Worm (Caenorhabditis elegans) whole organism, young adult: ENCODE measurements around the gene pcp-1.

Experiments
- B0035.1 ChIP-seq: sonication (generic microtip); optimal IDR thresholded peaks from 2 replicates; lab custom pipeline; 2016; ENCODE audit warnings: missing genetic modification characterization, mild to moderate bottlenecking, missing compliant biosample characterization, missing genotype, missing genetic modification reagents
- D2030.7 ChIP-seq: fragments of 200-800 bp; sonication (Bioruptor generic); IDR thresholded peaks from 2 replicates; pipeline ENCODE4 v1.3.6; 2022; ENCODE audit warnings: missing genetic modification reagents, missing genetic modification characterization, missing compliant biosample characterization
- F10E7.11 ChIP-seq: sonication (generic microtip); optimal IDR thresholded peaks from 2 replicates; lab custom pipeline; 2017; ENCODE audit warnings: mild to moderate bottlenecking, missing genetic modification characterization, moderate library complexity, missing compliant biosample characterization
- F57C9.4 ChIP-seq: sonication (generic microtip); optimal IDR thresholded peaks from 2 replicates; lab custom pipeline; 2017; ENCODE audit warnings: mild to moderate bottlenecking, missing genetic modification characterization, missing compliant biosample characterization
- T26A5.8 ChIP-seq: sonication (generic microtip); optimal IDR thresholded peaks from 2 replicates; lab custom pipeline; 2016; ENCODE audit warnings: missing genetic modification characterization, missing compliant biosample characterization
- Y53F4B.3 ChIP-seq: fragments of 200-800 bp; sonication (Bioruptor generic); IDR thresholded peaks from 2 replicates; pipeline ENCODE4 v1.3.6; 2022; ENCODE audit warnings: missing genetic modification reagents, missing genetic modification characterization, missing compliant biosample characterization
- ZK185.1 ChIP-seq: sonication (generic microtip); optimal IDR thresholded peaks from 2 replicates; lab custom pipeline; 2016; ENCODE audit warnings: mild to moderate bottlenecking, missing genetic modification characterization, missing compliant biosample characterization; ENCODE audit not compliant: poor library complexity, severe bottlenecking
- aptf-2 ChIP-seq: fragments of 200-800 bp; sonication (Bioruptor generic); conservative IDR thresholded peaks from 2 replicates; pipeline ENCODE4 v1.3.6; 2022; ENCODE audit warnings: missing genetic modification reagents, missing genetic modification characterization, missing compliant biosample characterization
- aptf-3 ChIP-seq: fragments of 200-800 bp; sonication (Bioruptor generic); IDR thresholded peaks from 2 replicates; pipeline ENCODE4 v1.3.6; 2022; ENCODE audit warnings: missing genetic modification characterization, missing compliant biosample characterization
- attf-5 ChIP-seq: fragments of 200-800 bp; sonication (Bioruptor generic); optimal IDR thresholded peaks from 2 replicates; lab custom pipeline; 2018; ENCODE audit warnings: mild to moderate bottlenecking, missing genetic modification characterization, missing compliant biosample characterization
- ccch-3 ChIP-seq: fragments of 200-800 bp; sonication (Bioruptor generic); optimal IDR thresholded peaks from 2 replicates; lab custom pipeline; 2018; ENCODE audit warnings: mild to moderate bottlenecking, missing genetic modification characterization, missing compliant biosample characterization
- cebp-1 ChIP-seq, 2 experiments: fragments of 200-800 bp in 1 of 2; sonication (Bioruptor generic) in 1 of 2; sonication (generic microtip) in 1 of 2; IDR thresholded peaks in 1 of 2; optimal IDR thresholded peaks in 1 of 2; 2 replicates each; pipeline versions ENCODE4 v1.3.6 to Lab custom; 2017 to 2022; ENCODE audit warnings: missing compliant biosample characterization in 2 of 2, missing genetic modification characterization in 2 of 2, mild to moderate bottlenecking in 1 of 2, missing genetic modification reagents in 1 of 2, moderate library complexity in 1 of 2
- cebp-2 ChIP-seq: fragments of 200-800 bp; sonication (Bioruptor generic); IDR thresholded peaks from 2 replicates; pipeline ENCODE4 v1.3.6; 2022; ENCODE audit warnings: missing genetic modification characterization, missing compliant biosample characterization
- ceh-100 ChIP-seq: fragments of 200-800 bp; sonication (Bioruptor generic); IDR thresholded peaks from 2 replicates; pipeline ENCODE4 v1.3.6; 2022; ENCODE audit warnings: missing genetic modification reagents, missing genetic modification characterization, missing compliant biosample characterization
- ceh-40 ChIP-seq: fragments of 200-800 bp; sonication (Bioruptor generic); IDR thresholded peaks from 2 replicates; pipeline ENCODE4 v1.3.6; 2022; ENCODE audit warnings: missing genetic modification characterization, missing compliant biosample characterization
- ceh-91 ChIP-seq: fragments of 200-800 bp; sonication (Bioruptor generic); IDR thresholded peaks from 2 replicates; pipeline ENCODE4 v1.3.6; 2022; ENCODE audit warnings: missing genetic modification reagents, missing genetic modification characterization, missing compliant biosample characterization
- chd-7 ChIP-seq: sonication (generic microtip); optimal IDR thresholded peaks from 2 replicates; lab custom pipeline; 2016; ENCODE audit warnings: mild to moderate bottlenecking, missing genetic modification characterization, moderate library complexity, missing compliant biosample characterization
- die-1 ChIP-seq: sonication (generic microtip); optimal IDR thresholded peaks from 2 replicates; lab custom pipeline; 2016; ENCODE audit warnings: missing genotype, mild to moderate bottlenecking, missing genetic modification characterization, missing compliant biosample characterization
- gei-17 ChIP-seq: fragments of 200-800 bp; sonication (Bioruptor generic); optimal IDR thresholded peaks from 2 replicates; lab custom pipeline; 2018; ENCODE audit warnings: mild to moderate bottlenecking, missing genetic modification characterization, missing compliant biosample characterization
- hlh-26 ChIP-seq: fragments of 200-800 bp; sonication (Bioruptor generic); conservative IDR thresholded peaks from 2 replicates; pipeline ENCODE4 v1.3.6; 2022; ENCODE audit warnings: missing genetic modification reagents, missing genetic modification characterization, missing compliant biosample characterization
- hmg-1.2 ChIP-seq: fragments of 200-800 bp; sonication (Bioruptor generic); IDR thresholded peaks from 2 replicates; pipeline ENCODE4 v1.3.6; 2022; ENCODE audit warnings: missing genetic modification reagents, missing genetic modification characterization, missing compliant biosample characterization
- hmg-20 ChIP-seq: fragments of 200-800 bp; sonication (Bioruptor generic); IDR thresholded peaks from 2 replicates; pipeline ENCODE4 v1.3.6; 2022; ENCODE audit warnings: missing genetic modification reagents, missing genetic modification characterization, missing compliant biosample characterization
- hsf-1 ChIP-seq: fragments of 200-800 bp; sonication (Bioruptor generic); IDR thresholded peaks from 2 replicates; pipeline ENCODE4 v1.3.6; 2022; ENCODE audit warnings: missing genetic modification reagents, missing genetic modification characterization, missing compliant biosample characterization
- let-526 ChIP-seq: fragments of 200-800 bp; sonication (Bioruptor generic); IDR thresholded peaks from 2 replicates; pipeline ENCODE4 v1.3.6; 2022; ENCODE audit warnings: missing genetic modification reagents, missing genetic modification characterization, missing compliant biosample characterization
- lin-26 ChIP-seq: fragments of 200-800 bp; sonication (Bioruptor generic); IDR thresholded peaks from 2 replicates; pipeline ENCODE4 v1.3.6; 2022; ENCODE audit warnings: missing genetic modification reagents, missing genetic modification characterization, missing compliant biosample characterization
- lin-54 ChIP-seq: fragments of 200-800 bp; sonication (Bioruptor generic); optimal IDR thresholded peaks from 2 replicates; lab custom pipeline; 2018; ENCODE audit warnings: mild to moderate bottlenecking, missing genetic modification characterization, missing compliant biosample characterization
- lsl-1 ChIP-seq: fragments of 200-800 bp; sonication (Bioruptor generic); optimal IDR thresholded peaks from 2 replicates; lab custom pipeline; 2018; ENCODE audit warnings: mild to moderate bottlenecking, missing genetic modification characterization, moderate library complexity, missing compliant biosample characterization
- madf-3 ChIP-seq: fragments of 200-800 bp; sonication (Bioruptor generic); IDR thresholded peaks from 2 replicates; pipeline ENCODE4 v1.3.6; 2022; ENCODE audit warnings: missing genetic modification reagents, missing genetic modification characterization, missing compliant biosample characterization
- madf-6 ChIP-seq: fragments of 200-800 bp; sonication (Bioruptor generic); IDR thresholded peaks from 2 replicates; pipeline ENCODE4 v1.3.6; 2022; ENCODE audit warnings: missing genetic modification reagents, missing genetic modification characterization, missing compliant biosample characterization
- mcd-1 ChIP-seq: fragments of 200-800 bp; sonication (Bioruptor generic); IDR thresholded peaks from 2 replicates; pipeline ENCODE4 v1.3.6; 2022; ENCODE audit warnings: missing genetic modification reagents, missing genetic modification characterization, missing compliant biosample characterization
- mxl-1 ChIP-seq: sonication (generic microtip); optimal IDR thresholded peaks from 2 replicates; lab custom pipeline; 2016; ENCODE audit warnings: missing genetic modification characterization, missing compliant biosample characterization
- nfya-2 ChIP-seq: fragments of 200-800 bp; sonication (Bioruptor generic); IDR thresholded peaks from 2 replicates; pipeline ENCODE4 v1.3.6; 2022; ENCODE audit warnings: missing genetic modification reagents, missing genetic modification characterization, missing compliant biosample characterization
- nhr-179 ChIP-seq: sonication (generic microtip); optimal IDR thresholded peaks from 2 replicates; lab custom pipeline; 2016; ENCODE audit warnings: mild to moderate bottlenecking, missing genetic modification characterization, missing compliant biosample characterization
- pbrm-1 ChIP-seq: fragments of 200-800 bp; sonication (Bioruptor generic); IDR thresholded peaks from 2 replicates; pipeline ENCODE4 v1.3.6; 2022; ENCODE audit warnings: missing genetic modification reagents, missing genetic modification characterization, missing compliant biosample characterization
- rec-8 ChIP-seq, 2 experiments: sonication (generic microtip); optimal IDR thresholded peaks; 2 replicates each; lab custom pipeline; 2016; ENCODE audit warnings: mild to moderate bottlenecking in 2 of 2, missing genetic modification characterization in 2 of 2, missing genetic modification reagents in 2 of 2, missing genotype in 2 of 2, missing biosample characterization in 1 of 2, missing compliant biosample characterization in 1 of 2, moderate library complexity in 1 of 2
- repo-1 ChIP-seq: sonication (generic microtip); optimal IDR thresholded peaks from 2 replicates; lab custom pipeline; 2017; ENCODE audit warnings: mild to moderate bottlenecking, missing genetic modification characterization, missing compliant biosample characterization
- rpc-1 ChIP-seq, 2 experiments: fragments of 150-350 bp in 1 of 2; sonication (generic microtip) in 1 of 2; optimal IDR thresholded peaks; 2 replicates each; lab custom pipeline; 2014 to 2018; ENCODE audit warnings: missing biosample characterization in 1 of 2, missing genetic modification characterization in 1 of 2, missing genetic modification reagents in 1 of 2, missing genotype in 1 of 2
- snpc-1.1 ChIP-seq: sonication (generic microtip); optimal IDR thresholded peaks from 2 replicates; lab custom pipeline; 2017; ENCODE audit warnings: missing genetic modification characterization, mild to moderate bottlenecking, missing compliant biosample characterization, antibody characterized with exemption, moderate library complexity, missing genotype, missing genetic modification reagents; ENCODE audit not compliant: insufficient read depth
- snpc-1.3 ChIP-seq: sonication (generic microtip); optimal IDR thresholded peaks from 2 replicates; lab custom pipeline; 2017; ENCODE audit warnings: missing genetic modification characterization, mild to moderate bottlenecking, missing compliant biosample characterization, antibody characterized with exemption, moderate library complexity, missing genotype, missing genetic modification reagents; ENCODE audit not compliant: insufficient read depth
- snpc-3.4 ChIP-seq: sonication (generic microtip); optimal IDR thresholded peaks from 2 replicates; lab custom pipeline; 2017; ENCODE audit warnings: missing genetic modification characterization, mild to moderate bottlenecking, missing compliant biosample characterization, antibody characterized with exemption, moderate library complexity, missing genotype, missing genetic modification reagents
- snpc-4 ChIP-seq, 5 experiments: fragments of 150-350 bp in 1 of 5; sonication (generic microtip) in 4 of 5; optimal IDR thresholded peaks; 2 replicates each; lab custom pipeline; 2014 to 2018; ENCODE audit warnings: missing genetic modification characterization in 5 of 5, missing biosample characterization in 3 of 5, antibody characterized with exemption in 2 of 5, mild to moderate bottlenecking in 2 of 5, missing compliant biosample characterization in 2 of 5, missing genotype in 2 of 5, moderate library complexity in 2 of 5, missing genetic modification reagents in 1 of 5
- sptf-2 ChIP-seq: fragments of 200-800 bp; sonication (Bioruptor generic); optimal IDR thresholded peaks from 2 replicates; lab custom pipeline; 2018; ENCODE audit warnings: mild to moderate bottlenecking, missing genetic modification characterization, missing compliant biosample characterization
- tbp1 ChIP-seq: fragments of 200-800 bp; sonication (Bioruptor generic); optimal IDR thresholded peaks from 2 replicates; lab custom pipeline; 2018; ENCODE audit warnings: mild to moderate bottlenecking, missing genetic modification characterization, missing compliant biosample characterization
- unc-130 ChIP-seq: sonication (generic microtip); optimal IDR thresholded peaks from 2 replicates; lab custom pipeline; 2016; ENCODE audit warnings: missing genetic modification reagents, missing genetic modification characterization, missing compliant biosample characterization
- ztf-26 ChIP-seq: sonication (generic microtip); optimal IDR thresholded peaks from 2 replicates; lab custom pipeline; 2017; ENCODE audit warnings: missing genetic modification characterization, missing compliant biosample characterization

Gene pcp-1

DNA sequence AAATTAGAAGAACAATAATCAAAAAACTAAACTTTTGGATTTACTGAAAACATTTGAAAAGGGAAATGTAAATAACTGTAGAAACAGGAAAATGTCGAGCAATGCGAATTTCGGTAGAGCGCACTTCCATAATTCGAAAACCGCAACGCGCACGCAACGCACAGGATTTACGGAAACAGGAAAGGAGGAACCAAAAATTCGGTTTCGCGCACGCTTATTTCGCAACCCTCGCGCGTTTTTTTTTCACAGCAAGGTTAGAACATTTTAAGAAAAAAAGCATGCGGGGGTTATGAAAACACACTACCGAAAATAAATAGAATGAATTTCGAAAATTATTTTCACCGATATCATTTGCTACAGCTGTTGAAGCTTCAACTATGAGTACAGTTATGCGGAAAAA lies 47.2 kb upstream of the pcp-1 start:
- peak; percentile 31 for TF ChIP-seq snpc-1.1
- TF ChIP-seq cebp-1 (GFP tag; IDR thresholded peaks at IDR 0.05; lab: Robert Waterston, UW): no peak
- peak; percentile 73 for TF ChIP-seq cebp-1 (tag; optimal IDR thresholded peaks at IDR 0.05; lab: Kevin White, UChicago)
- TF ChIP-seq hsf-1: no peak
- 0 out of 2 replicates have a peak, but pooled peaks have one; percentile 52 for TF ChIP-seq madf-3

ce11 chrIII:7711908-7712359 lies 46.8 kb upstream of the pcp-1 start, which contains the start of gene C03B8.3:
TSS of gene C03B8.3 (plus strand) at chrIII:7712309.
- TF ChIP-seq lin-54 (GFP tag; lab: Kevin White, UChicago) (peak; percentile 17), cebp-2 (GFP tag; lab: Robert Waterston, UW) (no peak), snpc-4 (GFP tag; optimal IDR thresholded peaks at IDR 0.05; lab: Kevin White, UChicago) (no peak), snpc-4 (tag; optimal IDR thresholded peaks at IDR 0.05; lab: Kevin White, UChicago) (no peak), chd-7 (tag; lab: Kevin White, UChicago) (no peak), ceh-40 (GFP tag; lab: Robert Waterston, UW) (no peak), nfya-2 (GFP tag; lab: Robert Waterston, UW) (no peak), ccch-3 (no peak), B0035.1 (no peak), F10E7.11 (tag; lab: Kevin White, UChicago) (no peak), tbp1 (GFP tag; lab: Kevin White, UChicago) (no peak), lsl-1 (peak; percentile 18), lin-26 (no peak), ceh-100 (no peak), ZK185.1 (no peak), gei-17 (no peak), mcd-1 (GFP tag; lab: Robert Waterston, UW) (no peak), snpc-1.1 (no peak), hsf-1 (no peak), attf-5 (GFP tag; lab: Kevin White, UChicago) (peak; percentile 25), F57C9.4 (tag; lab: Kevin White, UChicago) (no peak), hmg-20 (no peak), hlh-26 (GFP tag; lab: Robert Waterston, UW) (no peak), madf-6 (peak; percentile 57; the same call in 1 of the 2 replicates), die-1 (tag; lab: Kevin White, UChicago) (no peak), repo-1 (no peak), D2030.7 (GFP tag; lab: Robert Waterston, UW) (no peak), ztf-26 (tag; lab: Kevin White, UChicago) (no peak), unc-130 (GFP tag; lab: Kevin White, UChicago) (no peak), aptf-2 (GFP tag; lab: Robert Waterston, UW) (no peak), Y53F4B.3 (GFP tag; lab: Robert Waterston, UW) (no peak), snpc-3.4 (tag; lab: Kevin White, UChicago) (no peak), hmg-1.2 (GFP tag; lab: Robert Waterston, UW) (no peak), rpc-1 (optimal IDR thresholded peaks at IDR 0.05; lab: Kevin White, UChicago) (no peak), rpc-1 (tag; optimal IDR thresholded peaks at IDR 0.05; lab: Kevin White, UChicago) (no peak), let-526 (GFP tag; lab: Robert Waterston, UW) (no peak), rec-8 (tag; optimal IDR thresholded peaks at IDR 0.05; lab: Kevin White, UChicago) (no peak), snpc-1.3 (tag; lab: Kevin White, UChicago) (no peak), sptf-2 (GFP tag; lab: Kevin White, UChicago) (no peak), mxl-1 (no peak), T26A5.8 (tag; lab: Kevin White, UChicago) (no peak), nhr-179 (tag; lab: Kevin White, UChicago) (no peak), aptf-3 (GFP tag; lab: Robert Waterston, UW) (no peak), pbrm-1 (0 out of 2 replicates have a peak, but pooled peaks have one; percentile 34), ceh-91 (GFP tag; lab: Robert Waterston, UW) (peak; percentile 38; the same call in 1 of the 2 replicates)
